Worm (Caenorhabditis elegans) whole organism, L1 larva: ENCODE measurements around the gene F23H11.5.

Source experiments
- C04F5.9 ChIP-seq: sonication (generic microtip); optimal IDR thresholded peaks from 2 replicates; lab custom pipeline; 2016; ENCODE audit warnings: missing genetic modification characterization, missing compliant biosample characterization
- F16B12.6 ChIP-seq: fragments of 150-350 bp; optimal IDR thresholded peaks from 2 replicates; lab custom pipeline; 2014; ENCODE audit warnings: missing biosample characterization, missing genetic modification characterization
- aha-1 ChIP-seq: fragments of 150-350 bp; optimal IDR thresholded peaks from 2 replicates; lab custom pipeline; 2014; ENCODE audit warnings: missing biosample characterization, missing genetic modification characterization
- ceh-82 ChIP-seq, 3 experiments: fragments of 150-350 bp in 1 of 3; sonication (generic microtip) in 2 of 3; optimal IDR thresholded peaks; 2 replicates each; lab custom pipeline; 2014 to 2017; ENCODE audit warnings: missing biosample characterization in 3 of 3, missing genetic modification characterization in 3 of 3
- dpl-1 ChIP-seq, 3 experiments: fragments of 150-350 bp in 2 of 3; sonication (generic microtip) in 1 of 3; optimal IDR thresholded peaks; 2 replicates each; lab custom pipeline; 2014 to 2017; ENCODE audit warnings: missing biosample characterization in 3 of 3, missing genetic modification characterization in 3 of 3, missing genetic modification reagents in 3 of 3
- dsc-1 ChIP-seq: sonication (generic microtip); optimal IDR thresholded peaks from 2 replicates; lab custom pipeline; 2016; ENCODE audit warnings: mild to moderate bottlenecking, missing genetic modification characterization, missing compliant biosample characterization
- efl-1 ChIP-seq, 4 experiments: fragments of 150-350 bp; optimal IDR thresholded peaks in 3 of 4; peaks in 1 of 4; 1 replicate in 1 of 4; 2 replicates in 3 of 4; lab custom pipeline; 2014; ENCODE audit warnings: missing biosample characterization in 2 of 4, missing genetic modification characterization in 2 of 4, missing genetic modification reagents in 2 of 4
- efl-3 ChIP-seq: fragments of 200-800 bp; sonication (Bioruptor generic); optimal IDR thresholded peaks from 2 replicates; lab custom pipeline; 2018; ENCODE audit warnings: mild to moderate bottlenecking, missing genetic modification characterization, missing compliant biosample characterization
- egl-27 ChIP-seq, 2 experiments: fragments of 150-350 bp in 1 of 2; sonication (generic microtip); optimal IDR thresholded peaks; 3 replicates each; lab custom pipeline; 2017 to 2018; ENCODE audit warnings: missing biosample characterization in 2 of 2, missing genetic modification characterization in 2 of 2, missing genetic modification reagents in 2 of 2
- elt-2 ChIP-seq: sonication (generic microtip); optimal IDR thresholded peaks from 2 replicates; lab custom pipeline; 2016; ENCODE audit warnings: missing genetic modification characterization, mild to moderate bottlenecking, inconsistent platforms, missing compliant biosample characterization, missing genetic modification reagents
- elt-3 ChIP-seq, 6 experiments: fragments of 150-350 bp in 1 of 6; sonication (generic microtip); optimal IDR thresholded peaks; 2 replicates each; lab custom pipeline; 2017 to 2018; ENCODE audit warnings: missing biosample characterization in 6 of 6, missing genetic modification characterization in 6 of 6, inconsistent platforms in 1 of 6
- ets-5 ChIP-seq: fragments of 200-800 bp; sonication (Bioruptor generic); IDR thresholded peaks from 2 replicates; pipeline ENCODE4 v1.3.6; 2022; ENCODE audit warnings: missing genetic modification characterization, missing compliant biosample characterization
- fos-1 ChIP-seq: fragments of 150-350 bp; optimal IDR thresholded peaks from 2 replicates; lab custom pipeline; 2014; ENCODE audit warnings: missing biosample characterization, missing genetic modification characterization
- lin-13 ChIP-seq: fragments of 150-350 bp; optimal IDR thresholded peaks from 2 replicates; lab custom pipeline; 2014; ENCODE audit warnings: missing biosample characterization, missing genetic modification reagents, missing genetic modification characterization
- lin-14 ChIP-seq: fragments of 200-800 bp; sonication (Bioruptor generic); optimal IDR thresholded peaks from 2 replicates; lab custom pipeline; 2018; ENCODE audit warnings: mild to moderate bottlenecking, missing genetic modification characterization, moderate library complexity, missing compliant biosample characterization
- lin-35 ChIP-seq, 2 experiments: fragments of 150-350 bp; optimal IDR thresholded peaks; 2 replicates each; lab custom pipeline; 2014; ENCODE audit warnings: missing biosample characterization in 2 of 2, missing genetic modification characterization in 2 of 2, missing genetic modification reagents in 2 of 2
- lsy-2 ChIP-seq, 2 experiments: fragments of 150-350 bp; optimal IDR thresholded peaks; 2 replicates each; lab custom pipeline; 2014; ENCODE audit warnings: missing biosample characterization in 2 of 2, missing genetic modification characterization in 2 of 2
- mep-1 ChIP-seq: fragments of 150-350 bp; optimal IDR thresholded peaks from 2 replicates; lab custom pipeline; 2014; ENCODE audit warnings: missing biosample characterization, missing genetic modification characterization
- nhr-19 ChIP-seq: fragments of 200-800 bp; sonication (Bioruptor generic); conservative IDR thresholded peaks from 2 replicates; pipeline ENCODE4 v1.3.6; 2022; ENCODE audit warnings: missing genetic modification characterization, missing compliant biosample characterization
- nhr-47 ChIP-seq: sonication (generic microtip); optimal IDR thresholded peaks from 2 replicates; lab custom pipeline; 2016; ENCODE audit warnings: mild to moderate bottlenecking, missing genetic modification characterization, moderate library complexity, missing compliant biosample characterization
- nhr-77 ChIP-seq: fragments of 150-350 bp; optimal IDR thresholded peaks from 2 replicates; lab custom pipeline; 2014; ENCODE audit warnings: missing biosample characterization, missing genetic modification characterization
- nhr-84 ChIP-seq: sonication (generic microtip); optimal IDR thresholded peaks from 2 replicates; lab custom pipeline; 2017; ENCODE audit warnings: missing biosample characterization, missing genetic modification characterization
- pag-3 ChIP-seq: sonication (generic microtip); optimal IDR thresholded peaks from 2 replicates; lab custom pipeline; 2017; ENCODE audit warnings: missing genetic modification characterization, mild to moderate bottlenecking, missing compliant biosample characterization, antibody characterized with exemption, borderline replicate concordance; ENCODE audit not compliant: insufficient read depth
- skn-1 ChIP-seq: fragments of 150-350 bp; optimal IDR thresholded peaks from 2 replicates; lab custom pipeline; 2014; ENCODE audit warnings: missing biosample characterization, missing genetic modification characterization
- snu-23 ChIP-seq: sonication (generic microtip); optimal IDR thresholded peaks from 2 replicates; lab custom pipeline; 2016; ENCODE audit warnings: missing genetic modification characterization, missing compliant biosample characterization
- swsn-7 ChIP-seq: sonication (generic microtip); optimal IDR thresholded peaks from 2 replicates; lab custom pipeline; 2016; ENCODE audit warnings: missing genetic modification characterization, missing compliant biosample characterization
- tbx-2 ChIP-seq: sonication (generic microtip); optimal IDR thresholded peaks from 2 replicates; lab custom pipeline; 2016; ENCODE audit warnings: missing genetic modification characterization, missing compliant biosample characterization
- unc-130 ChIP-seq: fragments of 150-350 bp; optimal IDR thresholded peaks from 2 replicates; lab custom pipeline; 2017; ENCODE audit warnings: missing biosample characterization, missing genetic modification characterization, inconsistent platforms
- unc-30 ChIP-seq: sonication (generic microtip); optimal IDR thresholded peaks from 2 replicates; lab custom pipeline; 2017; ENCODE audit warnings: missing biosample characterization, missing genetic modification characterization
- unc-62 ChIP-seq: fragments of 150-350 bp; optimal IDR thresholded peaks from 2 replicates; lab custom pipeline; 2014; ENCODE audit warnings: missing biosample characterization, missing genetic modification reagents, missing genetic modification characterization
- vab-15 ChIP-seq: sonication (generic microtip); optimal IDR thresholded peaks from 2 replicates; lab custom pipeline; 2017; ENCODE audit warnings: missing genotype, mild to moderate bottlenecking, missing genetic modification characterization, missing compliant biosample characterization

The F23H11.5 gene

DNA sequence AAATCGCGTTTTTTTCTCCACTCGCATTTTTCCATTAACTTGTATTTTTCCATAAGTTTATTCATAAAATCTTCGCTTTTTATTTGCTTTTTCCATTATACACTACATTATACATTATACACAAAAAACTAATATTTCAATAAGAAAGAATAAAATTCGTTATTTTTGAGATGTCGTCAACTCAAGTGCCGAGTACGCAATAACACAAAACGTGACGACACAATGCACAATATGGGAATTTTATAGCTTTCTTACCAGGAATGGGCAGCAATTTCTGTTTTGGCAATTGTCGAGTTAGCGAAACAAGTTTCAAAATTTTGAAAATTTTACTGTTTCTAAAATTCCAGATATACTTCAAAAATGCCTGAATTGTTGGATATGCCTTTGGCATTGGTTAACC is 41.8 kb upstream of the F23H11.5 start, which contains the start of gene fbxa-10:
Gene fbxa-10 (plus strand): TSS at position 207 of the 400 bp plus-strand sequence.
- TF ChIP-seq efl-1 (optimal IDR thresholded peaks at IDR 0.05; lab: Kevin White, UChicago) (peak; percentile 25 to 45), efl-1 (GFP tag; optimal IDR thresholded peaks at IDR 0.05 in 1 of 2; lab: Kevin White, UChicago) (peak; percentile 31 to 94), mep-1 (tag; lab: Kevin White, UChicago) (peak; percentile 51), tbx-2 (tag; lab: Kevin White, UChicago) (peak; percentile 19), lsy-2 (tag; optimal IDR thresholded peaks at IDR 0.05; lab: Kevin White, UChicago) (peak; percentile 54 to 68), egl-27 (tag; optimal IDR thresholded peaks at IDR 0.05; lab: Kevin White, UChicago) (no peak), aha-1 (tag; lab: Kevin White, UChicago) (no peak), pag-3 (no peak), swsn-7 (tag; lab: Kevin White, UChicago) (peak; percentile 30), F16B12.6 (tag; lab: Kevin White, UChicago) (peak; percentile 87), lin-35 (GFP tag; optimal IDR thresholded peaks at IDR 0.05; lab: Kevin White, UChicago) (peak; percentile 30 to 39), dsc-1 (tag; lab: Kevin White, UChicago) (peak; percentile 25), ceh-82 (tag; optimal IDR thresholded peaks at IDR 0.05; lab: Kevin White, UChicago) (peak in 1 of 3 experiments; percentile 5), nhr-19 (GFP tag; lab: Robert Waterston, UW) (no peak), ets-5 (no peak), dpl-1 (GFP tag; optimal IDR thresholded peaks at IDR 0.05; lab: Kevin White, UChicago) (peak in 2 of 3 experiments; percentile 37 to 54)

- TF ChIP-seq lin-13 (GFP tag; lab: Kevin White, UChicago): peak; percentile 5
- TF ChIP-seq snu-23: peak; percentile 46
- TF ChIP-seq lin-14 (GFP tag; lab: Kevin White, UChicago): no peak
- TF ChIP-seq elt-3 (tag; optimal IDR thresholded peaks at IDR 0.05; lab: Kevin White, UChicago): peak in 1 of 6 experiments; percentile 43
- no peak for TF ChIP-seq unc-30 (tag; lab: Kevin White, UChicago)
- TF ChIP-seq fos-1: no peak
- peak; percentile 35 to 52 for TF ChIP-seq lsy-2 (tag; optimal IDR thresholded peaks at IDR 0.05; lab: Kevin White, UChicago)
- peak; percentile 11 for TF ChIP-seq skn-1 (tag; lab: Kevin White, UChicago)
- TF ChIP-seq C04F5.9: no peak
- TF ChIP-seq dpl-1 (GFP tag; optimal IDR thresholded peaks at IDR 0.05; lab: Kevin White, UChicago): peak; percentile 18 to 57 (median 29)
- peak; percentile 29 to 50 for TF ChIP-seq efl-1 (optimal IDR thresholded peaks at IDR 0.05; lab: Kevin White, UChicago)
- TF ChIP-seq efl-1 (GFP tag; optimal IDR thresholded peaks at IDR 0.05 in 1 of 2; lab: Kevin White, UChicago): peak; percentile 41 to 94
- TF ChIP-seq swsn-7 (tag; lab: Kevin White, UChicago): peak; percentile 10
- TF ChIP-seq lin-35 (GFP tag; optimal IDR thresholded peaks at IDR 0.05; lab: Kevin White, UChicago): peak; percentile 35 to 41
- peak; percentile 93 for TF ChIP-seq F16B12.6 (tag; lab: Kevin White, UChicago)
- TF ChIP-seq nhr-47 (tag; lab: Kevin White, UChicago): peak; percentile 3
- peak in 1 of 3 experiments; percentile 12 for TF ChIP-seq ceh-82 (tag; optimal IDR thresholded peaks at IDR 0.05; lab: Kevin White, UChicago)
- no peak for TF ChIP-seq unc-62
- TF ChIP-seq nhr-77 (tag; lab: Kevin White, UChicago): no peak
- peak; percentile 53 for TF ChIP-seq mep-1 (tag; lab: Kevin White, UChicago)
These were observed 40.1 kb upstream of the F23H11.5 start, which contains the start of the genes fbxa-67 and fbxa-11 for ce11 chrIII:950472-950871. Gene fbxa-67, minus strand, starts transcription at chrIII:950670. Gene fbxa-11, plus strand, starts transcription at chrIII:950869.

- TF ChIP-seq elt-2 (peak; percentile 68), efl-3 (no peak)
These were observed 35.9 kb upstream of the F23H11.5 start, which contains the start of gene fbxa-60 for ce11 chrIII:946250-946725. Gene fbxa-60, minus strand, starts transcription at chrIII:946300.

DNA sequence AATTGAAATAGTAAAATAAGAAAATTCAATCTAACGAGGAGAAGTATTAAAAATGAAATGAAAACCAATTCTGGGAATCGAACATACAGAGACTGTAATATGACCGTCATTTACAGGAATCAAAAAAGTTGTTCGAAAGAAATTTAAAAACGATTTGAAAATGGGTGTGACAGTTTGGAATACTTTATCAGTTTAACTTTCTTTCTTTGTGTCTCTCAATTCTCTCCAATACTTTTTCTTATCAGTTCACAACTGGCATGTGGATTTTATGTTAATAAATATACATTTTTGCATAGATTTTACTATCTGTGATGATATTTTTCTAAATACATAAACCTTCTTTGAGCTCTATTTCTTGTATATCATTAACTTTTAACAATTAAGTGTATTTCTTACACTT is 34.0 kb upstream of the F23H11.5 start:
- peak; percentile 39 for TF ChIP-seq elt-2
- TF ChIP-seq, all 84 proteins: peak for 1; not testable (repeated sequence) for 83

ce11 chrIII:943426-943927 is 33.1 kb upstream of the F23H11.5 start, which contains the start of gene fbxa-59:
Gene fbxa-59, minus strand, starts transcription at chrIII:943476.
- no peak for TF ChIP-seq vab-15 (tag; lab: Kevin White, UChicago)
- no peak for TF ChIP-seq dpl-1 (GFP tag; optimal IDR thresholded peaks at IDR 0.05; lab: Kevin White, UChicago)
- TF ChIP-seq efl-1 (optimal IDR thresholded peaks at IDR 0.05; lab: Kevin White, UChicago): no peak
- TF ChIP-seq efl-1 (GFP tag; optimal IDR thresholded peaks at IDR 0.05 in 1 of 2; lab: Kevin White, UChicago): peak in 1 of 2 experiments; percentile 39
- peak; percentile 61 for TF ChIP-seq elt-2
- TF ChIP-seq unc-130 (tag; lab: Kevin White, UChicago): no peak
- TF ChIP-seq snu-23: no peak
- no peak for TF ChIP-seq nhr-84
